Worm (Caenorhabditis elegans) whole organism, late embryonic: ENCODE data around the gene K11E4.6.

Source experiments
- ceh-24 ChIP-seq: sonication (generic microtip); optimal IDR thresholded peaks from 2 replicates; lab custom pipeline; 2016; ENCODE audit warnings: mild to moderate bottlenecking, missing genetic modification characterization, missing compliant biosample characterization
- fkh-6 ChIP-seq: sonication (generic microtip); optimal IDR thresholded peaks from 2 replicates; lab custom pipeline; 2016; ENCODE audit warnings: missing genetic modification characterization, missing compliant biosample characterization
- hlh-13 ChIP-seq: fragments of 200-800 bp; sonication (Bioruptor generic); optimal IDR thresholded peaks from 2 replicates; lab custom pipeline; 2018; ENCODE audit warnings: mild to moderate bottlenecking, missing genetic modification characterization, missing compliant biosample characterization
- nfya-1 ChIP-seq: sonication (generic microtip); optimal IDR thresholded peaks from 2 replicates; lab custom pipeline; 2017; ENCODE audit warnings: missing genetic modification characterization, mild to moderate bottlenecking, missing compliant biosample characterization, antibody characterized with exemption, moderate library complexity
- nhr-11 ChIP-seq: fragments of 150-350 bp; optimal IDR thresholded peaks from 2 replicates; lab custom pipeline; 2014; ENCODE audit warnings: missing biosample characterization, missing genetic modification characterization
- tbx-2 ChIP-seq: sonication (generic microtip); optimal IDR thresholded peaks from 2 replicates; lab custom pipeline; 2016; ENCODE audit warnings: missing genetic modification characterization, missing compliant biosample characterization
- unc-55 ChIP-seq: sonication (generic microtip); optimal IDR thresholded peaks from 2 replicates; lab custom pipeline; 2017; ENCODE audit warnings: missing biosample characterization, missing genetic modification reagents, missing genetic modification characterization
- unc-86 ChIP-seq: sonication (generic microtip); optimal IDR thresholded peaks from 2 replicates; lab custom pipeline; 2016; ENCODE audit warnings: missing genetic modification characterization, missing compliant biosample characterization

DNA sequence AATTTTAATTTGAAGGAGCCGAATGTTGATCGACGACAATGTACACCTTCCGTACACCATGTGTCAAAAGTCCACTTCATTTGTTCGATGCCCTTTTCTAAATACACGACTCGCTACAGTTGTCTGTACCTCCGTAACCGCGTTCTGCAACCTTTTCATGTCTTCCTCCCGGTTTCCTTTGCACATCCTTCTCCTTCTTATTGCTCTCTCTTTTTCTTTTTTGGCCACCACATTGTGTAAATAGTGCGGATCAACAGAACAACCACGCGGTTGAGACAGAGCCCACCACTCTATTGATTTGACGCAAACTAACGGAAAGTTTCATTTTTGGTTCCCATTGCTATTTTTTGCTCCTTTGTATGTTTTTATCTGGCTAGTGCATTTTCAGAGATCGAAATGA lies 18.9 kb downstream of the K11E4.6 start:
- no peak for TF ChIP-seq nhr-11 (tag; lab: Kevin White, UChicago)
- TF ChIP-seq tbx-2 (tag; lab: Kevin White, UChicago): no peak
- TF ChIP-seq unc-86 (tag; lab: Kevin White, UChicago): no peak
- TF ChIP-seq fkh-6 (tag; lab: Kevin White, UChicago): no peak
- TF ChIP-seq hlh-13 (GFP tag; lab: Kevin White, UChicago): no peak
- no peak for TF ChIP-seq nfya-1
- TF ChIP-seq unc-55: no peak
- no peak for TF ChIP-seq ceh-24 (tag; lab: Kevin White, UChicago)
